Worm (Caenorhabditis elegans) whole organism, L1 larva: ENCODE data around the gene tag-234.

Source experiments
- C04F5.9 ChIP-seq: sonication (generic microtip); optimal IDR thresholded peaks from 2 replicates; lab custom pipeline; 2016; ENCODE audit warnings: missing genetic modification characterization, missing compliant biosample characterization
- C34B4.2 ChIP-seq: sonication (generic microtip); optimal IDR thresholded peaks from 2 replicates; lab custom pipeline; 2017; ENCODE audit warnings: mild to moderate bottlenecking, missing genetic modification characterization, missing compliant biosample characterization
- Y116A8C.19 ChIP-seq: sonication (generic microtip); optimal IDR thresholded peaks from 2 replicates; lab custom pipeline; 2016; ENCODE audit warnings: missing compliant biosample characterization, missing genetic modification characterization, borderline replicate concordance
- aha-1 ChIP-seq: fragments of 150-350 bp; optimal IDR thresholded peaks from 2 replicates; lab custom pipeline; 2014; ENCODE audit warnings: missing biosample characterization, missing genetic modification characterization
- alr-1 ChIP-seq: fragments of 200-800 bp; sonication (Bioruptor generic); optimal IDR thresholded peaks from 2 replicates; lab custom pipeline; 2018; ENCODE audit warnings: borderline replicate concordance, mild to moderate bottlenecking, missing genetic modification characterization, missing compliant biosample characterization
- aly-2 ChIP-seq: fragments of 150-350 bp; optimal IDR thresholded peaks from 2 replicates; lab custom pipeline; 2014; ENCODE audit warnings: missing biosample characterization, missing genetic modification characterization
- blmp-1 ChIP-seq: fragments of 150-350 bp; optimal IDR thresholded peaks from 2 replicates; lab custom pipeline; 2014; ENCODE audit warnings: missing biosample characterization, missing genetic modification characterization
- ceh-82 ChIP-seq, 3 experiments: fragments of 150-350 bp in 1 of 3; sonication (generic microtip) in 2 of 3; optimal IDR thresholded peaks; 2 replicates each; lab custom pipeline; 2014 to 2017; ENCODE audit warnings: missing biosample characterization in 3 of 3, missing genetic modification characterization in 3 of 3
- ceh-88 ChIP-seq: fragments of 200-800 bp; sonication (Bioruptor generic); IDR thresholded peaks from 2 replicates; pipeline ENCODE4 v1.3.6; 2022; ENCODE audit warnings: missing genetic modification characterization, missing compliant biosample characterization
- dpl-1 ChIP-seq, 3 experiments: fragments of 150-350 bp in 2 of 3; sonication (generic microtip) in 1 of 3; optimal IDR thresholded peaks; 2 replicates each; lab custom pipeline; 2014 to 2017; ENCODE audit warnings: missing biosample characterization in 3 of 3, missing genetic modification characterization in 3 of 3, missing genetic modification reagents in 3 of 3
- efl-3 ChIP-seq: fragments of 200-800 bp; sonication (Bioruptor generic); optimal IDR thresholded peaks from 2 replicates; lab custom pipeline; 2018; ENCODE audit warnings: mild to moderate bottlenecking, missing genetic modification characterization, missing compliant biosample characterization
- egl-13 ChIP-seq: sonication (generic microtip); optimal IDR thresholded peaks from 2 replicates; lab custom pipeline; 2016; ENCODE audit warnings: missing genotype, missing genetic modification reagents, missing genetic modification characterization, missing compliant biosample characterization
- elt-3 ChIP-seq, 6 experiments: fragments of 150-350 bp in 1 of 6; sonication (generic microtip); optimal IDR thresholded peaks; 2 replicates each; lab custom pipeline; 2017 to 2018; ENCODE audit warnings: missing biosample characterization in 6 of 6, missing genetic modification characterization in 6 of 6, inconsistent platforms in 1 of 6
- ets-5 ChIP-seq: fragments of 200-800 bp; sonication (Bioruptor generic); IDR thresholded peaks from 2 replicates; pipeline ENCODE4 v1.3.6; 2022; ENCODE audit warnings: missing genetic modification characterization, missing compliant biosample characterization
- fkh-10 ChIP-seq: sonication (generic microtip); optimal IDR thresholded peaks from 2 replicates; lab custom pipeline; 2017; ENCODE audit warnings: missing biosample characterization, missing genetic modification reagents, missing genetic modification characterization
- fkh-4 ChIP-seq: sonication (generic microtip); optimal IDR thresholded peaks from 2 replicates; lab custom pipeline; 2016; ENCODE audit warnings: missing compliant biosample characterization, missing genetic modification characterization, borderline replicate concordance
- fos-1 ChIP-seq: fragments of 150-350 bp; optimal IDR thresholded peaks from 2 replicates; lab custom pipeline; 2014; ENCODE audit warnings: missing biosample characterization, missing genetic modification characterization
- grh-1 ChIP-seq: fragments of 200-800 bp; sonication (Bioruptor generic); IDR thresholded peaks from 2 replicates; pipeline ENCODE4 v1.3.6; 2022; ENCODE audit warnings: missing genetic modification reagents, missing genetic modification characterization, missing compliant biosample characterization
- hlh-17 ChIP-seq: fragments of 200-800 bp; sonication (Bioruptor generic); optimal IDR thresholded peaks from 2 replicates; lab custom pipeline; 2018; ENCODE audit warnings: missing genetic modification characterization, mild to moderate bottlenecking, missing compliant biosample characterization, moderate library complexity, borderline replicate concordance
- hlh-4 ChIP-seq: sonication (generic microtip); optimal IDR thresholded peaks from 2 replicates; lab custom pipeline; 2016; ENCODE audit warnings: mild to moderate bottlenecking, missing genetic modification characterization, missing compliant biosample characterization
- irx-1 ChIP-seq: sonication (generic microtip); optimal IDR thresholded peaks from 2 replicates; lab custom pipeline; 2016; ENCODE audit warnings: missing genetic modification characterization, missing compliant biosample characterization
- lin-13 ChIP-seq: fragments of 150-350 bp; optimal IDR thresholded peaks from 2 replicates; lab custom pipeline; 2014; ENCODE audit warnings: missing biosample characterization, missing genetic modification reagents, missing genetic modification characterization
- lin-14 ChIP-seq: fragments of 200-800 bp; sonication (Bioruptor generic); optimal IDR thresholded peaks from 2 replicates; lab custom pipeline; 2018; ENCODE audit warnings: mild to moderate bottlenecking, missing genetic modification characterization, moderate library complexity, missing compliant biosample characterization
- lin-35 ChIP-seq, 2 experiments: fragments of 150-350 bp; optimal IDR thresholded peaks; 2 replicates each; lab custom pipeline; 2014; ENCODE audit warnings: missing biosample characterization in 2 of 2, missing genetic modification characterization in 2 of 2, missing genetic modification reagents in 2 of 2
- lin-39 ChIP-seq: fragments of 150-350 bp; optimal IDR thresholded peaks from 2 replicates; lab custom pipeline; 2014; ENCODE audit warnings: missing biosample characterization, missing genetic modification reagents, missing genetic modification characterization
- lsy-2 ChIP-seq, 2 experiments: fragments of 150-350 bp; optimal IDR thresholded peaks; 2 replicates each; lab custom pipeline; 2014; ENCODE audit warnings: missing biosample characterization in 2 of 2, missing genetic modification characterization in 2 of 2
- mep-1 ChIP-seq: fragments of 150-350 bp; optimal IDR thresholded peaks from 2 replicates; lab custom pipeline; 2014; ENCODE audit warnings: missing biosample characterization, missing genetic modification characterization
- nhr-12 ChIP-seq: sonication (generic microtip); optimal IDR thresholded peaks from 2 replicates; lab custom pipeline; 2017; ENCODE audit warnings: missing biosample characterization, missing genetic modification characterization
- nhr-20 ChIP-seq: sonication (generic microtip); optimal IDR thresholded peaks from 2 replicates; lab custom pipeline; 2016; ENCODE audit warnings: mild to moderate bottlenecking, missing genetic modification characterization, missing compliant biosample characterization
- nhr-237 ChIP-seq: fragments of 150-350 bp; optimal IDR thresholded peaks from 2 replicates; lab custom pipeline; 2014; ENCODE audit warnings: missing biosample characterization, missing genetic modification characterization
- rnt-1 ChIP-seq: sonication (generic microtip); optimal IDR thresholded peaks from 2 replicates; lab custom pipeline; 2016; ENCODE audit warnings: mild to moderate bottlenecking, missing genetic modification characterization, moderate library complexity, missing compliant biosample characterization
- skn-1 ChIP-seq: fragments of 150-350 bp; optimal IDR thresholded peaks from 2 replicates; lab custom pipeline; 2014; ENCODE audit warnings: missing biosample characterization, missing genetic modification characterization
- snpc-4 ChIP-seq: fragments of 150-350 bp; optimal IDR thresholded peaks from 2 replicates; lab custom pipeline; 2014; ENCODE audit warnings: missing biosample characterization, missing genetic modification characterization
- snu-23 ChIP-seq: sonication (generic microtip); optimal IDR thresholded peaks from 2 replicates; lab custom pipeline; 2016; ENCODE audit warnings: missing genetic modification characterization, missing compliant biosample characterization
- sox-4 ChIP-seq: sonication (generic microtip); optimal IDR thresholded peaks from 2 replicates; lab custom pipeline; 2016; ENCODE audit warnings: missing genetic modification characterization, missing compliant biosample characterization
- sup-37 ChIP-seq: fragments of 200-800 bp; sonication (Bioruptor generic); optimal IDR thresholded peaks from 2 replicates; lab custom pipeline; 2018; ENCODE audit warnings: mild to moderate bottlenecking, missing genetic modification characterization, missing compliant biosample characterization
- tbx-2 ChIP-seq: sonication (generic microtip); optimal IDR thresholded peaks from 2 replicates; lab custom pipeline; 2016; ENCODE audit warnings: missing genetic modification characterization, missing compliant biosample characterization
- tlp-1 ChIP-seq: fragments of 150-350 bp; optimal IDR thresholded peaks from 2 replicates; lab custom pipeline; 2014; ENCODE audit warnings: missing biosample characterization, missing genetic modification characterization
- unc-98 ChIP-seq: fragments of 200-800 bp; sonication (Bioruptor generic); IDR thresholded peaks from 2 replicates; pipeline ENCODE4 v1.3.6; 2022; ENCODE audit warnings: missing genetic modification characterization, missing compliant biosample characterization
- vab-15 ChIP-seq: sonication (generic microtip); optimal IDR thresholded peaks from 2 replicates; lab custom pipeline; 2017; ENCODE audit warnings: missing genotype, mild to moderate bottlenecking, missing genetic modification characterization, missing compliant biosample characterization
- xbp-1 ChIP-seq: sonication (generic microtip); optimal IDR thresholded peaks from 2 replicates; lab custom pipeline; 2016; ENCODE audit warnings: missing genetic modification characterization, missing compliant biosample characterization
- zag-1 ChIP-seq: fragments of 150-350 bp; optimal IDR thresholded peaks from 2 replicates; lab custom pipeline; 2014; ENCODE audit warnings: missing biosample characterization, missing genetic modification characterization
- ztf-11 ChIP-seq, 2 experiments: sonication (generic microtip); optimal IDR thresholded peaks; 2 replicates each; lab custom pipeline; 2016 to 2017; ENCODE audit warnings: missing genetic modification characterization in 2 of 2, missing biosample characterization in 1 of 2, missing compliant biosample characterization in 1 of 2

The tag-234 gene

ce11 chrII:5819655-5820054 lies 44.3 kb upstream of the tag-234 start (continued):
- TF ChIP-seq snu-23 (GFP tag; lab: Kevin White, UChicago) (no peak), zag-1 (tag; lab: Kevin White, UChicago) (no peak), elt-3 (tag; optimal IDR thresholded peaks at IDR 0.05; lab: Kevin White, UChicago) (no peak), aly-2 (tag; lab: Kevin White, UChicago) (no peak), egl-13 (peak; percentile 38), vab-15 (no peak), nhr-237 (tag; lab: Kevin White, UChicago) (no peak), irx-1 (tag; lab: Kevin White, UChicago) (peak; percentile 42), sox-4 (tag; lab: Kevin White, UChicago) (peak; percentile 35), unc-98 (GFP tag; lab: Robert Waterston, UW) (no peak)

- TF ChIP-seq ets-5 (GFP tag; lab: Robert Waterston, UW): no peak
- TF ChIP-seq alr-1 (tag; lab: Kevin White, UChicago): no peak
- TF ChIP-seq skn-1: no peak
- no peak for TF ChIP-seq nhr-12 (tag; lab: Kevin White, UChicago)
- TF ChIP-seq tlp-1: no peak
- no peak for TF ChIP-seq lin-13 (GFP tag; lab: Kevin White, UChicago)
- no peak for TF ChIP-seq dpl-1 (GFP tag; optimal IDR thresholded peaks at IDR 0.05; lab: Kevin White, UChicago)
- TF ChIP-seq C34B4.2 (tag; lab: Kevin White, UChicago): no peak
- TF ChIP-seq hlh-17 (GFP tag; lab: Kevin White, UChicago): no peak
- no peak for TF ChIP-seq aha-1 (tag; lab: Kevin White, UChicago)
- TF ChIP-seq Y116A8C.19: no peak
- TF ChIP-seq C04F5.9 (tag; lab: Kevin White, UChicago): no peak
- TF ChIP-seq egl-13: no peak
- TF ChIP-seq lin-35 (GFP tag; optimal IDR thresholded peaks at IDR 0.05; lab: Kevin White, UChicago): no peak
- TF ChIP-seq rnt-1 (tag; lab: Kevin White, UChicago): no peak
- TF ChIP-seq ceh-82 (tag; optimal IDR thresholded peaks at IDR 0.05; lab: Kevin White, UChicago): peak in 2 of 3 experiments; percentile 21 to 49
- no peak for TF ChIP-seq efl-3 (GFP tag; lab: Kevin White, UChicago)
- TF ChIP-seq lin-14 (GFP tag; lab: Kevin White, UChicago): peak; percentile 71
- no peak for TF ChIP-seq xbp-1 (tag; lab: Kevin White, UChicago)
- TF ChIP-seq hlh-4 (tag; lab: Kevin White, UChicago): no peak
- TF ChIP-seq fkh-10 (GFP tag; lab: Kevin White, UChicago): peak; percentile 29
- no peak for TF ChIP-seq lsy-2 (tag; optimal IDR thresholded peaks at IDR 0.05; lab: Kevin White, UChicago)
- no peak for TF ChIP-seq snpc-4 (tag; lab: Kevin White, UChicago)
- no peak for TF ChIP-seq lin-39 (tag; lab: Kevin White, UChicago)
These were observed 43.7 kb upstream of the tag-234 start, which contains the start of gene ehs-1 for ce11 chrII:5820282-5820762. Gene ehs-1, plus strand, starts transcription at chrII:5820712.

ce11 chrII:5827364-5827763 lies 36.6 kb upstream of the tag-234 start, which contains the start of gene tbc-2:
Gene tbc-2, minus strand, starts transcription at chrII:5827443.
- TF ChIP-seq elt-3 (tag; optimal IDR thresholded peaks at IDR 0.05; lab: Kevin White, UChicago) (peak in 1 of 6 experiments; percentile 36), lin-14 (GFP tag; lab: Kevin White, UChicago) (peak; percentile 51), rnt-1 (tag; lab: Kevin White, UChicago) (no peak), lsy-2 (tag; optimal IDR thresholded peaks at IDR 0.05; lab: Kevin White, UChicago) (no peak), blmp-1 (peak; percentile 74), grh-1 (GFP tag; lab: Robert Waterston, UW) (peak; percentile 30; the same call in 1 of the 2 replicates), sup-37 (GFP tag; lab: Kevin White, UChicago) (no peak), irx-1 (tag; lab: Kevin White, UChicago) (no peak)

- no peak for TF ChIP-seq ceh-88 (GFP tag; lab: Robert Waterston, UW)
- TF ChIP-seq vab-15: no peak
- TF ChIP-seq fos-1: no peak
- TF ChIP-seq ceh-82 (tag; optimal IDR thresholded peaks at IDR 0.05; lab: Kevin White, UChicago): no peak
- TF ChIP-seq lin-35 (GFP tag; optimal IDR thresholded peaks at IDR 0.05; lab: Kevin White, UChicago): no peak
- TF ChIP-seq aly-2 (tag; lab: Kevin White, UChicago): no peak
- no peak for TF ChIP-seq ztf-11 (tag; optimal IDR thresholded peaks at IDR 0.05; lab: Kevin White, UChicago)
- TF ChIP-seq C34B4.2 (tag; lab: Kevin White, UChicago): no peak
- TF ChIP-seq aha-1 (tag; lab: Kevin White, UChicago): no peak
- no peak for TF ChIP-seq C04F5.9 (tag; lab: Kevin White, UChicago)
- no peak for TF ChIP-seq nhr-20 (tag; lab: Kevin White, UChicago)
- TF ChIP-seq tbx-2 (tag; lab: Kevin White, UChicago): no peak
- TF ChIP-seq fkh-10 (GFP tag; lab: Kevin White, UChicago): no peak
- TF ChIP-seq fkh-4 (tag; lab: Kevin White, UChicago): no peak
- no peak for TF ChIP-seq mep-1
- no peak for TF ChIP-seq irx-1 (tag; lab: Kevin White, UChicago)
These were observed 35.5 kb upstream of the tag-234 start, which contains the start of gene ZK1248.11 for ce11 chrII:5828486-5828885. Gene ZK1248.11, minus strand, starts transcription at chrII:5828586.
